Fruit fly (Drosophila melanogaster) whole organism, embryonic: Measurements from ENCODE around the gene caz.

ENCODE experiments used
- Bgb ChIP-seq: fragments of 200-800 bp; sonication (Bioruptor generic); IDR thresholded peaks from 2 replicates; pipeline ENCODE4 v1.3.6; 2022; ENCODE audit warnings: missing biosample characterization, missing genetic modification characterization; ENCODE audit not compliant: partially characterized antibody
- CG10274 ChIP-seq: fragments of 200-800 bp; sonication (Bioruptor generic); optimal IDR thresholded peaks from 3 replicates; lab custom pipeline; 2017; ENCODE audit warnings: missing biosample characterization, mild to moderate bottlenecking, missing genetic modification characterization
- CG10462 ChIP-seq: fragments of 200-800 bp; sonication (Bioruptor generic); optimal IDR thresholded peaks from 2 replicates; lab custom pipeline; 2016; ENCODE audit warnings: missing biosample characterization, missing genetic modification characterization
- CG10543 ChIP-seq: fragments of 200-800 bp; sonication (Bioruptor generic); optimal IDR thresholded peaks from 3 replicates; lab custom pipeline; 2017; ENCODE audit warnings: missing biosample characterization, mild to moderate bottlenecking, missing genetic modification characterization, moderate library complexity
- CG10959 ChIP-seq: fragments of 200-800 bp; sonication (Bioruptor generic); IDR thresholded peaks from 2 replicates; pipeline ENCODE4 v1.3.6; 2022; ENCODE audit warnings: missing biosample characterization, missing genetic modification characterization
- CG12744 ChIP-seq: fragments of 200-800 bp; sonication (Bioruptor generic); optimal IDR thresholded peaks from 2 replicates; lab custom pipeline; 2016; ENCODE audit warnings: missing biosample characterization, missing genetic modification characterization
- CG14667 ChIP-seq: fragments of 200-800 bp; sonication (Bioruptor generic); IDR thresholded peaks from 2 replicates; pipeline ENCODE4 v1.3.6; 2022; ENCODE audit warnings: missing biosample characterization, missing genetic modification characterization
- CG16863 ChIP-seq: fragments of 200-800 bp; sonication (Bioruptor generic); optimal IDR thresholded peaks from 3 replicates; lab custom pipeline; 2016; ENCODE audit warnings: missing biosample characterization, missing genetic modification characterization
- CG17186 ChIP-seq: fragments of 200-800 bp; sonication (Bioruptor generic); optimal IDR thresholded peaks from 3 replicates; lab custom pipeline; 2017; ENCODE audit warnings: missing biosample characterization, missing genetic modification reagents, missing genetic modification characterization
- CG17829 ChIP-seq: fragments of 200-800 bp; optimal IDR thresholded peaks from 2 replicates; lab custom pipeline; 2019; ENCODE audit warnings: missing biosample characterization, mild to moderate bottlenecking, missing genetic modification characterization, moderate library complexity
- CG2678 ChIP-seq: fragments of 200-800 bp; sonication (Bioruptor generic); optimal IDR thresholded peaks from 3 replicates; lab custom pipeline; 2019; ENCODE audit warnings: missing biosample characterization, mild to moderate bottlenecking, missing genetic modification characterization, moderate library complexity
- CG32767 ChIP-seq: fragments of 200-800 bp; sonication (Bioruptor generic); IDR thresholded peaks from 2 replicates; pipeline ENCODE4 v1.3.6; 2022; ENCODE audit warnings: missing biosample characterization, missing genetic modification characterization
- CG34224 ChIP-seq: fragments of 200-800 bp; sonication (Bioruptor generic); IDR thresholded peaks from 3 replicates; pipeline ENCODE4 v1.3.6; 2022; ENCODE audit warnings: missing biosample characterization, missing genetic modification characterization; ENCODE audit not compliant: partially characterized antibody
- CG3726 ChIP-seq: fragments of 200-800 bp; sonication (Bioruptor generic); IDR thresholded peaks from 3 replicates; pipeline ENCODE4, ENCODE4 v1.3.6; 2022; ENCODE audit warnings: missing biosample characterization, missing genetic modification characterization
- CG43689 ChIP-seq: fragments of 200-800 bp; sonication (Bioruptor generic); IDR thresholded peaks from 2 replicates; pipeline ENCODE4 v1.3.6; 2022; ENCODE audit warnings: missing biosample characterization, missing genetic modification characterization
- CG7928 ChIP-seq: fragments of 200-800 bp; sonication (Bioruptor generic); optimal IDR thresholded peaks from 2 replicates; lab custom pipeline; 2017; ENCODE audit warnings: missing biosample characterization, mild to moderate bottlenecking, missing genetic modification characterization
- CG8924 ChIP-seq: fragments of 200-800 bp; optimal IDR thresholded peaks from 3 replicates; lab custom pipeline; 2019; ENCODE audit warnings: missing biosample characterization, mild to moderate bottlenecking, missing genetic modification characterization, moderate library complexity
- CG9609 ChIP-seq: fragments of 200-800 bp; sonication (Bioruptor generic); optimal IDR thresholded peaks from 3 replicates; lab custom pipeline; 2016; ENCODE audit warnings: missing biosample characterization, missing genetic modification characterization
- Dad ChIP-seq: fragments of 200-800 bp; sonication (Bioruptor generic); optimal IDR thresholded peaks from 3 replicates; lab custom pipeline; 2016; ENCODE audit warnings: missing biosample characterization, missing genetic modification characterization
- H15 ChIP-seq: fragments of 200-800 bp; sonication (Bioruptor generic); IDR thresholded peaks from 3 replicates; pipeline ENCODE4 v1.3.6; 2022; ENCODE audit warnings: missing biosample characterization, missing genetic modification characterization
- H2.0 ChIP-seq: fragments of 200-800 bp; sonication (Bioruptor generic); IDR thresholded peaks from 2 replicates; pipeline ENCODE4 v1.3.6; 2022; ENCODE audit warnings: missing biosample characterization, missing genetic modification characterization
- Hr3 ChIP-seq: fragments of 200-800 bp; sonication (Bioruptor generic); optimal IDR thresholded peaks from 3 replicates; lab custom pipeline; 2016; ENCODE audit warnings: missing biosample characterization, missing genetic modification characterization
- Nf-YC ChIP-seq: fragments of 200-800 bp; optimal IDR thresholded peaks from 3 replicates; lab custom pipeline; 2019; ENCODE audit warnings: missing biosample characterization, mild to moderate bottlenecking, missing genetic modification characterization, moderate library complexity
- Oaz ChIP-seq: fragments of 200-800 bp; sonication (Bioruptor generic); IDR thresholded peaks from 2 replicates; pipeline ENCODE4 v1.3.6; 2022; ENCODE audit warnings: missing biosample characterization, missing genetic modification characterization
- Oli ChIP-seq: fragments of 200-800 bp; sonication (Bioruptor generic); optimal IDR thresholded peaks from 2 replicates; lab custom pipeline; 2018; ENCODE audit warnings: missing biosample characterization, mild to moderate bottlenecking, missing genetic modification characterization, moderate library complexity
- al ChIP-seq: fragments of 200-800 bp; sonication (Bioruptor generic); IDR thresholded peaks from 2 replicates; pipeline ENCODE4 v1.3.6; 2022; ENCODE audit warnings: missing biosample characterization, missing genetic modification characterization
- ase ChIP-seq: fragments of 200-800 bp; sonication (Bioruptor generic); IDR thresholded peaks from 3 replicates; pipeline ENCODE4 v1.3.6; 2022; ENCODE audit warnings: missing biosample characterization, missing genetic modification characterization
- bbx ChIP-seq: fragments of 200-800 bp; sonication (Bioruptor generic); IDR thresholded peaks from 2 replicates; pipeline ENCODE4 v1.3.6; 2022; ENCODE audit warnings: missing biosample characterization, missing genetic modification characterization; ENCODE audit not compliant: partially characterized antibody
- cato ChIP-seq: fragments of 200-800 bp; sonication (Bioruptor generic); optimal IDR thresholded peaks from 2 replicates; lab custom pipeline; 2016; ENCODE audit warnings: missing biosample characterization, missing genetic modification characterization, borderline replicate concordance
- caup ChIP-seq: fragments of 200-800 bp; sonication (Bioruptor generic); optimal IDR thresholded peaks from 3 replicates; lab custom pipeline; 2017; ENCODE audit warnings: missing biosample characterization, mild to moderate bottlenecking, missing genetic modification characterization, moderate library complexity; ENCODE audit not compliant: severe bottlenecking
- chif ChIP-seq, 2 experiments: fragments of 200-800 bp; sonication (Bioruptor generic); optimal IDR thresholded peaks; 3 replicates each; lab custom pipeline; 2016; ENCODE audit warnings: missing biosample characterization in 2 of 2, missing genetic modification characterization in 2 of 2
- chinmo ChIP-seq: fragments of 200-800 bp; sonication (Bioruptor generic); IDR thresholded peaks from 4 replicates; pipeline ENCODE4 v1.3.6; 2022; ENCODE audit warnings: missing biosample characterization, missing genetic modification characterization; ENCODE audit not compliant: partially characterized antibody
- da ChIP-seq: fragments of 200-800 bp; sonication (Bioruptor generic); optimal IDR thresholded peaks from 2 replicates; lab custom pipeline; 2016; ENCODE audit warnings: missing biosample characterization, missing genetic modification characterization
- dmrt11E ChIP-seq: fragments of 200-800 bp; sonication (Bioruptor generic); optimal IDR thresholded peaks from 3 replicates; lab custom pipeline; 2018; ENCODE audit warnings: missing biosample characterization, mild to moderate bottlenecking, missing genetic modification characterization, moderate library complexity
- lab ChIP-seq: fragments of 200-800 bp; sonication (Bioruptor generic); optimal IDR thresholded peaks from 3 replicates; lab custom pipeline; 2017; ENCODE audit warnings: missing biosample characterization, missing genetic modification characterization, mild to moderate bottlenecking, moderate library complexity, missing genetic modification reagents
- nmo ChIP-seq: fragments of 200-800 bp; sonication (Bioruptor generic); optimal IDR thresholded peaks from 2 replicates; lab custom pipeline; 2018; ENCODE audit warnings: missing biosample characterization, mild to moderate bottlenecking, missing genetic modification characterization, moderate library complexity
- oc ChIP-seq: fragments of 200-800 bp; sonication (Bioruptor generic); optimal IDR thresholded peaks from 2 replicates; lab custom pipeline; 2018; ENCODE audit warnings: missing biosample characterization, mild to moderate bottlenecking, missing genetic modification characterization, moderate library complexity
- peb ChIP-seq: fragments of 200-800 bp; sonication (Bioruptor generic); IDR thresholded peaks from 2 replicates; pipeline ENCODE4 v1.3.6; 2022; ENCODE audit warnings: missing biosample characterization, missing genetic modification characterization
- rib ChIP-seq: fragments of 200-800 bp; sonication (Bioruptor generic); IDR thresholded peaks from 2 replicates; pipeline ENCODE4 v1.3.6; 2022; ENCODE audit warnings: missing biosample characterization, missing genetic modification characterization
- sc ChIP-seq, 3 experiments: fragments of >200 bp in 2 of 3; fragments of 200-800 bp in 1 of 3; sonication (Bioruptor generic) in 1 of 3; optimal IDR thresholded peaks; 2 replicates in 2 of 3; 3 replicates in 1 of 3; lab custom pipeline; 2017; ENCODE audit warnings: mild to moderate bottlenecking in 1 of 3, missing biosample characterization in 1 of 3, missing genetic modification characterization in 1 of 3, missing genetic modification reagents in 1 of 3
- slp2 ChIP-seq: fragments of 200-800 bp; sonication (Bioruptor generic); optimal IDR thresholded peaks from 2 replicates; lab custom pipeline; 2016; ENCODE audit warnings: missing biosample characterization, missing genetic modification characterization
- stwl ChIP-seq: fragments of 200-800 bp; sonication (Bioruptor generic); optimal IDR thresholded peaks from 3 replicates; lab custom pipeline; 2018; ENCODE audit warnings: missing biosample characterization, mild to moderate bottlenecking, missing genetic modification characterization, moderate library complexity
- tin ChIP-seq: fragments of 200-800 bp; sonication (Bioruptor generic); optimal IDR thresholded peaks from 3 replicates; lab custom pipeline; 2016; ENCODE audit warnings: missing biosample characterization, missing genetic modification characterization
- tll ChIP-seq, 2 experiments: fragments of 200-800 bp in 1 of 2; fragments of >200 bp in 1 of 2; sonication (Bioruptor generic) in 1 of 2; optimal IDR thresholded peaks; 2 replicates each; lab custom pipeline; 2017 to 2019; ENCODE audit warnings: missing biosample characterization in 2 of 2, missing genetic modification characterization in 2 of 2, mild to moderate bottlenecking in 1 of 2, moderate library complexity in 1 of 2
- vfl ChIP-seq: fragments of 200-800 bp; sonication (Bioruptor generic); optimal IDR thresholded peaks from 2 replicates; lab custom pipeline; 2016; ENCODE audit warnings: missing biosample characterization, missing genetic modification characterization
- vnd ChIP-seq: fragments of 200-800 bp; sonication (Bioruptor generic); IDR thresholded peaks from 3 replicates; pipeline ENCODE4 v1.3.6; 2022; ENCODE audit warnings: missing biosample characterization, missing genetic modification characterization; ENCODE audit not compliant: partially characterized antibody
- wek ChIP-seq: fragments of 200-800 bp; sonication (Bioruptor generic); optimal IDR thresholded peaks from 3 replicates; lab custom pipeline; 2018; ENCODE audit warnings: missing biosample characterization, mild to moderate bottlenecking, missing genetic modification characterization, moderate library complexity

The caz gene

DNA sequence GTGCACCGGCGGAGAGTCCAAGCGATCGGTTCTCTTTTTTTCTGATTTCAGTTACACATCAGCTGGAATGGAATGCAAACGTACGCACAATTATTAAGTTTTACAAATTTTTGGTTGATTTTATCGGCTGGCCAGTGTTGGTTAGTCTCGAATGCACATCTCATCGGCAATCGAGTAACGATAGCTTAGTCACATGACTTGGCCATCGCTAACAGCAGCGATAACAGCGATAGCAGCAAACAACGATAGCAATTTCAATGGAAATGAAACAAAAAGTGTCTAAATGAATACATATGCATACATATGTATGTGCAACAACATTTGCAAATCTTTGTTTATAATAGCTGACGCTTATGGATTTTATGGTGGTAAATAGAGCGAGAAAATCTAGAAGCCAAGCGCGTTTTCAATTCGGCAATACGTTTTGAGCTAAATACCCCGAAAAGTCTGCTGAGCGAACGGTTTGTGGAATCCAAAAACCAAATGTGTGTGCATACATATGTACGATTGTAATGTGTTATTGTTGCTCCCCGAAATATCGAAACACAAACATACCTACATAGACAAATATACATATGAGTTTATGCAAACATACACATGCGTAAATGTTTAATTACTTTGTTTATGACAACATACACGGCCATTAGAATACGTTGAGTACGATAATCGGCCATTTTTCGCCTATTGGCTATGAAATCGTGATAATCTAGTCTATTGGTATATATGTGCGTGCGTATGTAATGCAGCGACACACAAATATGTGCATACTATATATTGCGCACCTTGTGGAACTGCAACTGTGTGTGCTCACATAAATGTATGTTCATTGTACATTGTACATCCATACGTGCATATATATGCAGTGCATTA lies 8.0 kb downstream of the caz start, which contains the start of gene CG3632 (continued):
- TF ChIP-seq CG9609 (GFP tag; lab: Kevin White, UChicago) (peak; percentile 49), Bgb (peak; percentile 92), CG32767 (GFP tag; lab: Robert Waterston, UW) (peak; percentile 32; the same call in 1 of the 2 replicates), CG34224 (GFP tag; lab: Robert Waterston, UW) (peak; percentile 78), nmo (GFP tag; lab: Kevin White, UChicago) (no peak), da (no peak), CG3726 (GFP tag; lab: Robert Waterston, UW) (no peak), lab (GFP tag; lab: Kevin White, UChicago) (no peak), Hr3 (GFP tag; lab: Kevin White, UChicago) (no peak), cato (no peak), CG7928 (peak; percentile 58), CG14667 (GFP tag; lab: Robert Waterston, UW) (no peak), wek (no peak), dmrt11E (tag; lab: Kevin White, UChicago) (no peak), CG2678 (tag; lab: Kevin White, UChicago) (no peak), CG10959 (GFP tag; lab: Robert Waterston, UW) (no peak), tll (GFP tag; optimal IDR thresholded peaks at IDR 0.05; lab: Kevin White, UChicago) (no peak), Nf-YC (tag; lab: Kevin White, UChicago) (peak; percentile 53), CG17186 (GFP tag; lab: Kevin White, UChicago) (peak; percentile 22), ase (GFP tag; lab: Robert Waterston, UW) (no peak), CG12744 (peak; percentile 27), chinmo (peak; percentile 88; the same call in 3 of the 4 replicates), slp2 (GFP tag; lab: Kevin White, UChicago) (peak; percentile 7), caup (GFP tag; lab: Kevin White, UChicago) (peak; percentile 6), CG16863 (GFP tag; lab: Kevin White, UChicago) (peak; percentile 31), H15 (no peak), CG43689 (no peak), Oaz (GFP tag; lab: Robert Waterston, UW) (no peak), sc (optimal IDR thresholded peaks at IDR 0.05; lab: Kevin White, UChicago) (no peak), sc (GFP tag; optimal IDR thresholded peaks at IDR 0.05; lab: Kevin White, UChicago) (no peak), stwl (peak; percentile 98), CG10543 (GFP tag; lab: Kevin White, UChicago) (peak; percentile 56), Dad (GFP tag; lab: Kevin White, UChicago) (peak; percentile 55), al (GFP tag; lab: Robert Waterston, UW) (0 out of 2 replicates have a peak, but pooled peaks have one; percentile 10), CG17829 (tag; lab: Kevin White, UChicago) (peak; percentile 8), CG8924 (tag; lab: Kevin White, UChicago) (peak; percentile 58), Oli (tag; lab: Kevin White, UChicago) (no peak), rib (GFP tag; lab: Robert Waterston, UW) (peak; percentile 61; the same call in 1 of the 2 replicates), H2.0 (GFP tag; lab: Robert Waterston, UW) (peak; percentile 28; the same call in 1 of the 2 replicates), chif (GFP tag; optimal IDR thresholded peaks at IDR 0.05; lab: Kevin White, UChicago) (peak in 1 of 2 experiments; percentile 26), tin (GFP tag; lab: Kevin White, UChicago) (peak; percentile 51), vnd (GFP tag; lab: Robert Waterston, UW) (peak; percentile 71), vfl (GFP tag; lab: Kevin White, UChicago) (peak; percentile 42), CG10274 (no peak), peb (GFP tag; lab: Robert Waterston, UW) (no peak), CG10462 (GFP tag; lab: Kevin White, UChicago) (no peak), oc (tag; lab: Kevin White, UChicago) (no peak), bbx (GFP tag; lab: Robert Waterston, UW) (peak; percentile 92)
